Worm (Caenorhabditis elegans) whole organism, late embryonic: ENCODE measurements around the gene Y67D8C.9.

Experiments used
- C08G9.2 ChIP-seq: sonication (generic microtip); optimal IDR thresholded peaks from 2 replicates; lab custom pipeline; 2016; ENCODE audit warnings: mild to moderate bottlenecking, missing genetic modification characterization, moderate library complexity, missing compliant biosample characterization
- F13H6.1 ChIP-seq: sonication (generic microtip); optimal IDR thresholded peaks from 2 replicates; lab custom pipeline; 2016; ENCODE audit warnings: missing genetic modification characterization, missing compliant biosample characterization
- ceh-18 ChIP-seq: sonication (generic microtip); optimal IDR thresholded peaks from 2 replicates; lab custom pipeline; 2016; ENCODE audit warnings: missing genetic modification characterization, missing compliant biosample characterization
- ceh-19 ChIP-seq: fragments of 200-800 bp; sonication (Bioruptor generic); optimal IDR thresholded peaks from 2 replicates; lab custom pipeline; 2018; ENCODE audit warnings: mild to moderate bottlenecking, missing genetic modification characterization, missing compliant biosample characterization
- ceh-2 ChIP-seq: sonication (generic microtip); optimal IDR thresholded peaks from 2 replicates; lab custom pipeline; 2016; ENCODE audit warnings: missing genotype, missing genetic modification characterization, missing compliant biosample characterization
- ceh-31 ChIP-seq: sonication (generic microtip); optimal IDR thresholded peaks from 2 replicates; lab custom pipeline; 2016; ENCODE audit warnings: missing genetic modification characterization, missing compliant biosample characterization
- ceh-34 ChIP-seq: sonication (generic microtip); optimal IDR thresholded peaks from 2 replicates; lab custom pipeline; 2016; ENCODE audit warnings: mild to moderate bottlenecking, missing genetic modification characterization, missing compliant biosample characterization
- ceh-45 ChIP-seq: fragments of 200-800 bp; sonication (Bioruptor generic); IDR thresholded peaks from 2 replicates; pipeline ENCODE4 v1.3.6; 2022; ENCODE audit warnings: missing genetic modification reagents, missing genetic modification characterization, missing compliant biosample characterization
- ceh-6 ChIP-seq: fragments of 200-800 bp; sonication (Bioruptor generic); optimal IDR thresholded peaks from 2 replicates; lab custom pipeline; 2018; ENCODE audit warnings: mild to moderate bottlenecking, missing genetic modification characterization, missing compliant biosample characterization
- ceh-9 ChIP-seq: sonication (generic microtip); optimal IDR thresholded peaks from 2 replicates; lab custom pipeline; 2016; ENCODE audit warnings: mild to moderate bottlenecking, missing genetic modification characterization, inconsistent platforms, missing compliant biosample characterization
- dmd-4 ChIP-seq: sonication (generic microtip); optimal IDR thresholded peaks from 2 replicates; lab custom pipeline; 2016; ENCODE audit warnings: borderline replicate concordance, missing genetic modification characterization, missing compliant biosample characterization
- dve-1 ChIP-seq: sonication (generic microtip); optimal IDR thresholded peaks from 2 replicates; lab custom pipeline; 2017; ENCODE audit warnings: antibody characterized with exemption, mild to moderate bottlenecking, missing genetic modification characterization, missing compliant biosample characterization
- fkh-10 ChIP-seq: fragments of 150-350 bp; optimal IDR thresholded peaks from 2 replicates; lab custom pipeline; 2014; ENCODE audit warnings: missing biosample characterization, missing genetic modification reagents, missing genetic modification characterization
- fkh-6 ChIP-seq: sonication (generic microtip); optimal IDR thresholded peaks from 2 replicates; lab custom pipeline; 2016; ENCODE audit warnings: missing genetic modification characterization, missing compliant biosample characterization
- hlh-6 ChIP-seq: sonication (generic microtip); optimal IDR thresholded peaks from 2 replicates; lab custom pipeline; 2016; ENCODE audit warnings: missing genotype, missing genetic modification characterization, missing compliant biosample characterization
- hlh-8 ChIP-seq: sonication (generic microtip); optimal IDR thresholded peaks from 2 replicates; lab custom pipeline; 2016; ENCODE audit warnings: missing genotype, missing genetic modification characterization, missing compliant biosample characterization
- lin-11 ChIP-seq: fragments of 200-800 bp; sonication (Bioruptor generic); optimal IDR thresholded peaks from 2 replicates; lab custom pipeline; 2018; ENCODE audit warnings: mild to moderate bottlenecking, missing genetic modification characterization, missing compliant biosample characterization
- madf-2 ChIP-seq: sonication (generic microtip); optimal IDR thresholded peaks from 2 replicates; lab custom pipeline; 2017; ENCODE audit warnings: missing genetic modification characterization, missing compliant biosample characterization
- mec-3 ChIP-seq: sonication (generic microtip); optimal IDR thresholded peaks from 2 replicates; lab custom pipeline; 2016; ENCODE audit warnings: borderline replicate concordance, missing genetic modification characterization, missing compliant biosample characterization
- nfya-1 ChIP-seq: sonication (generic microtip); optimal IDR thresholded peaks from 2 replicates; lab custom pipeline; 2017; ENCODE audit warnings: missing genetic modification characterization, mild to moderate bottlenecking, missing compliant biosample characterization, antibody characterized with exemption, moderate library complexity
- nhr-11 ChIP-seq: fragments of 150-350 bp; optimal IDR thresholded peaks from 2 replicates; lab custom pipeline; 2014; ENCODE audit warnings: missing biosample characterization, missing genetic modification characterization
- pag-3 ChIP-seq: sonication (generic microtip); optimal IDR thresholded peaks from 2 replicates; lab custom pipeline; 2016; ENCODE audit warnings: missing compliant biosample characterization, missing genetic modification characterization, borderline replicate concordance
- pat-9 ChIP-seq: fragments of 200-800 bp; sonication (Bioruptor generic); optimal IDR thresholded peaks from 2 replicates; lab custom pipeline; 2018; ENCODE audit warnings: mild to moderate bottlenecking, missing genetic modification characterization, moderate library complexity, missing compliant biosample characterization
- pax-1 ChIP-seq: fragments of 150-350 bp; optimal IDR thresholded peaks from 2 replicates; lab custom pipeline; 2014; ENCODE audit warnings: missing biosample characterization, missing genetic modification characterization
- pha-2 ChIP-seq: sonication (generic microtip); optimal IDR thresholded peaks from 2 replicates; lab custom pipeline; 2017; ENCODE audit warnings: mild to moderate bottlenecking, missing genetic modification characterization, missing compliant biosample characterization
- pqm-1 ChIP-seq: sonication (generic microtip); optimal IDR thresholded peaks from 2 replicates; lab custom pipeline; 2016; ENCODE audit warnings: missing genetic modification characterization, missing compliant biosample characterization
- pros-1 ChIP-seq: fragments of 150-350 bp; optimal IDR thresholded peaks from 2 replicates; lab custom pipeline; 2014; ENCODE audit warnings: missing biosample characterization, missing genetic modification reagents, missing genetic modification characterization
- rnt-1 ChIP-seq: sonication (generic microtip); optimal IDR thresholded peaks from 2 replicates; lab custom pipeline; 2016; ENCODE audit warnings: missing genetic modification characterization, missing compliant biosample characterization
- sox-2 ChIP-seq: fragments of 200-800 bp; sonication (Bioruptor generic); IDR thresholded peaks from 2 replicates; pipeline ENCODE4 v1.3.6; 2022; ENCODE audit warnings: missing genetic modification reagents, missing genetic modification characterization, missing compliant biosample characterization
- sox-4 ChIP-seq: sonication (generic microtip); optimal IDR thresholded peaks from 2 replicates; lab custom pipeline; 2017; ENCODE audit warnings: mild to moderate bottlenecking, missing genetic modification characterization, inconsistent platforms, missing compliant biosample characterization
- tbx-2 ChIP-seq: sonication (generic microtip); optimal IDR thresholded peaks from 2 replicates; lab custom pipeline; 2016; ENCODE audit warnings: missing genetic modification characterization, missing compliant biosample characterization
- tbx-7 ChIP-seq: sonication (generic microtip); optimal IDR thresholded peaks from 2 replicates; lab custom pipeline; 2016; ENCODE audit warnings: missing genotype, missing genetic modification characterization, missing compliant biosample characterization
- ttx-3 ChIP-seq: sonication (generic microtip); optimal IDR thresholded peaks from 2 replicates; lab custom pipeline; 2016; ENCODE audit warnings: missing genetic modification reagents, missing genetic modification characterization, missing compliant biosample characterization
- unc-3 ChIP-seq, 2 experiments: fragments of 200-800 bp in 1 of 2; sonication (Bioruptor generic) in 1 of 2; sonication (generic microtip) in 1 of 2; conservative IDR thresholded peaks in 1 of 2; optimal IDR thresholded peaks in 1 of 2; 2 replicates each; pipeline versions ENCODE4 v1.3.6 to Lab custom; 2016 to 2022; ENCODE audit warnings: missing compliant biosample characterization in 2 of 2, missing genetic modification characterization in 2 of 2, missing genetic modification reagents in 1 of 2
- unc-42 ChIP-seq: sonication (generic microtip); optimal IDR thresholded peaks from 2 replicates; lab custom pipeline; 2016; ENCODE audit warnings: missing genotype, missing genetic modification characterization, missing compliant biosample characterization
- unc-55 ChIP-seq: sonication (generic microtip); optimal IDR thresholded peaks from 2 replicates; lab custom pipeline; 2017; ENCODE audit warnings: missing biosample characterization, missing genetic modification reagents, missing genetic modification characterization
- zip-5 ChIP-seq: sonication (generic microtip); optimal IDR thresholded peaks from 2 replicates; lab custom pipeline; 2016; ENCODE audit warnings: missing genetic modification characterization, missing compliant biosample characterization
- ztf-16 ChIP-seq: sonication (generic microtip); optimal IDR thresholded peaks from 2 replicates; lab custom pipeline; 2017; ENCODE audit warnings: missing genetic modification characterization, missing compliant biosample characterization

Y67D8C.9 gene

ce11 chrIV:3131871-3132586, 45.3 kb upstream of the Y67D8C.9 start:
- no peak for TF ChIP-seq hlh-6 (tag; lab: Kevin White, UChicago)
- TF ChIP-seq ceh-2 (tag; lab: Kevin White, UChicago), result no peak

DNA sequence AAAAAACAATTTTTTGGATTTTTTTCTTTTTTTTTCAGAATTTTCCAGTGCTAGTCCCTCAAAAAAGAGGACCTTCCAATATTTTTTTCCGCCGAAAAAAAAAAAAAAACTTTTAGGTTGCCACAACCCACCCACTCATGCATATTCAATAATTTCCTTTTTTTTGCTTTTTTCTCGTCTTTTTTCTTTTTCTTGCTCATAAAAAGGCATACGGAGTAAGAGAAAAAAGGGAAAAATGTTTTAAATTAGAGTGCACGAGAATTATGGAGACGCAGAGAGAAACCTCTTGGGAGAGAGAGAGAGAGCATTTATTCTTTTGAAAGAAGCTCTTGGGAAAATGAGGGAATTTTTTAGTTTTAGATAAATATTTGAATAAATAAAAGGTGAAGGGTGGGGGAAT, 41.3 kb upstream of the Y67D8C.9 start:
- TF ChIP-seq tbx-7 (tag; lab: Kevin White, UChicago) (no peak), ceh-18 (tag; lab: Kevin White, UChicago) (no peak), pha-2 (no peak), pat-9 (tag; lab: Kevin White, UChicago) (no peak), sox-2 (GFP tag; lab: Robert Waterston, UW) (no peak), ceh-45 (GFP tag; lab: Robert Waterston, UW) (no peak), ztf-16 (no peak), ceh-19 (GFP tag; lab: Kevin White, UChicago) (no peak), fkh-6 (tag; lab: Kevin White, UChicago) (no peak), fkh-10 (GFP tag; lab: Kevin White, UChicago) (no peak), pax-1 (tag; lab: Kevin White, UChicago) (no peak), madf-2 (no peak), unc-42 (tag; lab: Kevin White, UChicago) (no peak)

DNA sequence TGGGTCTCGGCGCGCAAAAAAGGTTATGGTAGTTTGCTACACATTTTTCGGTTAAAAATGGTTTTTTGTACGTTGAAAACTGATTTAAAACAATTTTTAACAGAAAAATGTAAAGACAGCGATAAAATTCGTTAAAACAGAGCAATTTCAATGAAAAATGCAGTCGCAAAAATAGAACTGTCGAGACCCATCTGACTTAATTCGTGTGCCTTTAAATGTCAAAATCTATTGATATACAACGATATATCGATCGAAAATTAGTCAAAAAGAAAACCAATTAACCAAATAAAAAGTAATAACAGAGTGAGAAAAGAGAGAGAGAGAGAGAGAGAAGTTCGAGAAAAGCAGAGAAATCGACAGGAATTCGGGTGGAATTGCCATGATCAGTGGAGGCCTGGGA, 34.3 kb upstream of the Y67D8C.9 start:
- no peak for TF ChIP-seq fkh-10 (GFP tag; lab: Kevin White, UChicago)
- TF ChIP-seq nfya-1 (tag; lab: Kevin White, UChicago), result no peak
- TF ChIP-seq ceh-45 (GFP tag; lab: Robert Waterston, UW), result no peak
- no peak for TF ChIP-seq pqm-1 (tag; lab: Kevin White, UChicago)
- TF ChIP-seq tbx-2 (tag; lab: Kevin White, UChicago), result no peak
- TF ChIP-seq ztf-16, result no peak
- TF ChIP-seq ceh-19 (GFP tag; lab: Kevin White, UChicago), result no peak
- TF ChIP-seq dmd-4 (tag; lab: Kevin White, UChicago), result no peak
- no peak for TF ChIP-seq zip-5
- no peak for TF ChIP-seq ceh-6 (GFP tag; lab: Kevin White, UChicago)
- TF ChIP-seq pag-3 (tag; lab: Kevin White, UChicago), result no peak
- no peak for TF ChIP-seq C08G9.2 (tag; lab: Kevin White, UChicago)
- no peak for TF ChIP-seq hlh-8 (tag; lab: Kevin White, UChicago)

DNA sequence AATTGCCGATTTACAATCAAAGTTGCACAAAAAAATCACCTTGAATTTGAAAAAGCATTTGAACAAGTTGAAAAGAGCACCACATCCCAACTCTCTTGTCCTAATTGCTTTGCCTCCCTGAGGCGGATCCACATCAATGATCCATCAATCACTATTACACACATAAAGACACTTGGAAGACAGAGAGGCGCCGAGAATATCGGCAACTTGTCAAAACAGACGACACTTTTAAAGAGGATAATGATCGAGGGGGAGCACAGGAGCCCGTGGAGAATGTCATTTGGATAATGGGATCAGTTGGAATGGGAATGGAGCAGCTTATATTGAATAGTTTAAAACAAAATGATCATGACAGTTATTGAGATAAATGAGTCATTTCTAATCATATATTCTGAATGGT, 14.5 kb upstream of the Y67D8C.9 start:
- TF ChIP-seq rnt-1 (tag; lab: Kevin White, UChicago) (peak; percentile 27), pqm-1 (tag; lab: Kevin White, UChicago) (no peak), hlh-8 (tag; lab: Kevin White, UChicago) (no peak), nhr-11 (tag; lab: Kevin White, UChicago) (no peak), unc-3 (GFP tag; conservative IDR thresholded peaks at IDR 0.05; lab: Robert Waterston, UW) (no peak), unc-3 (tag; optimal IDR thresholded peaks at IDR 0.05; lab: Kevin White, UChicago) (no peak), unc-55 (GFP tag; lab: Kevin White, UChicago) (peak; percentile 97), ceh-34 (tag; lab: Kevin White, UChicago) (no peak), ttx-3 (tag; lab: Kevin White, UChicago) (no peak), ceh-9 (tag; lab: Kevin White, UChicago) (no peak), ceh-31 (tag; lab: Kevin White, UChicago) (no peak), F13H6.1 (tag; lab: Kevin White, UChicago) (no peak)

ce11 chrIV:3097019-3097418, 10.3 kb upstream of the Y67D8C.9 start:
- TF ChIP-seq pat-9 (tag; lab: Kevin White, UChicago), result no peak
- TF ChIP-seq mec-3 (tag; lab: Kevin White, UChicago), result no peak
- TF ChIP-seq dve-1 (tag; lab: Kevin White, UChicago), result no peak
- no peak for TF ChIP-seq sox-4 (tag; lab: Kevin White, UChicago)
- TF ChIP-seq lin-11, result no peak
- no peak for TF ChIP-seq nhr-11 (tag; lab: Kevin White, UChicago)
- no peak for TF ChIP-seq pros-1 (tag; lab: Kevin White, UChicago)
- no peak for TF ChIP-seq ceh-34 (tag; lab: Kevin White, UChicago)
- no peak for TF ChIP-seq hlh-6 (tag; lab: Kevin White, UChicago)
- TF ChIP-seq ceh-19 (GFP tag; lab: Kevin White, UChicago), result no peak
